Worm (Caenorhabditis elegans) whole organism, midembryonic: Measurements from ENCODE around the gene str-39.

Experiments used
- cog-1 ChIP-seq: sonication (generic microtip); optimal IDR thresholded peaks from 2 replicates; lab custom pipeline; 2016; ENCODE audit warnings: missing genetic modification characterization, missing compliant biosample characterization
- med-1 ChIP-seq: sonication (generic microtip); optimal IDR thresholded peaks from 2 replicates; lab custom pipeline; 2017; ENCODE audit warnings: missing genetic modification characterization, mild to moderate bottlenecking, missing compliant biosample characterization, antibody characterized with exemption, missing genetic modification reagents; ENCODE audit not compliant: insufficient read depth
- tab-1 ChIP-seq: fragments of 200-800 bp; sonication (Bioruptor generic); IDR thresholded peaks from 2 replicates; pipeline ENCODE4 v1.3.6; 2022; ENCODE audit warnings: missing genetic modification characterization, missing compliant biosample characterization

- TF ChIP-seq tab-1 (GFP tag; lab: Robert Waterston, UW): no peak
- TF ChIP-seq cog-1 (tag; lab: Kevin White, UChicago): no peak
- TF ChIP-seq med-1 (GFP tag; lab: Kevin White, UChicago): no peak
These were observed 6.8 kb downstream of the str-39 start for ce11 chrV:2872947-2873346.
